Worm (Caenorhabditis elegans) whole organism, L4/young adult: ENCODE data around the gene csb-1.

Source experiments
- W03F9.2 ChIP-seq: fragments of 150-350 bp; optimal IDR thresholded peaks from 2 replicates; lab custom pipeline; 2014; ENCODE audit warnings: missing biosample characterization, missing genetic modification characterization
- dao-5 ChIP-seq: sonication (generic microtip); optimal IDR thresholded peaks from 2 replicates; lab custom pipeline; 2016; ENCODE audit warnings: missing genotype, missing genetic modification characterization, moderate library complexity, missing compliant biosample characterization
- him-1 ChIP-seq: sonication (generic microtip); optimal IDR thresholded peaks from 2 replicates; lab custom pipeline; 2016; ENCODE audit warnings: missing genotype, missing genetic modification reagents, missing genetic modification characterization, missing compliant biosample characterization

csb-1 gene

DNA sequence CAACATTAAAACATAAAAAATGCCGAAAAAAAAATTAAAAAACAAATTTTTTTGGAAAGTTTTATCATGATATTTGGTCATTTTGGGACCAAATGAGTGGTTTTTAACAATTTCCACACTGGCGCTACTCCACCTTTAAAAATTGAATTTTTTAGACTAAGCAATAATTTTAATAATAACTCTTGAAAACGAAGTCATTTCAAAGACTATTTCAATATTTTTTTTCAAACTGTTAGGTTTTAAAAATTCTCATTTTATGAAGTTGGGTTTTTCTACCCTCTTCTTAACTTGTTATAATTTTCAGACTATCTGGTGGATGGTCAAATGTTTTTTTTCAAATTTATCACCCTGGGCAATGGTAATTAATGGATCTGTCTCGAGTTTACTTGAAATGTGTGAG is 43.5 kb downstream of the csb-1 start, which contains the start of gene Y7A5A.8:
TSS of gene Y7A5A.8 (plus strand) at position 301 of the 400 bp plus-strand sequence.
- TF ChIP-seq dao-5 (tag; lab: Kevin White, UChicago) = no peak
- TF ChIP-seq him-1 (tag; lab: Kevin White, UChicago) = no peak
- TF ChIP-seq W03F9.2 (tag; lab: Kevin White, UChicago) = no peak

- no peak for TF ChIP-seq W03F9.2 (tag; lab: Kevin White, UChicago)
- TF ChIP-seq him-1 (tag; lab: Kevin White, UChicago) = no peak
- TF ChIP-seq dao-5 (tag; lab: Kevin White, UChicago) = no peak
Measured at ce11 chrX:15814548-15814947, 51.2 kb downstream of the csb-1 start.

DNA sequence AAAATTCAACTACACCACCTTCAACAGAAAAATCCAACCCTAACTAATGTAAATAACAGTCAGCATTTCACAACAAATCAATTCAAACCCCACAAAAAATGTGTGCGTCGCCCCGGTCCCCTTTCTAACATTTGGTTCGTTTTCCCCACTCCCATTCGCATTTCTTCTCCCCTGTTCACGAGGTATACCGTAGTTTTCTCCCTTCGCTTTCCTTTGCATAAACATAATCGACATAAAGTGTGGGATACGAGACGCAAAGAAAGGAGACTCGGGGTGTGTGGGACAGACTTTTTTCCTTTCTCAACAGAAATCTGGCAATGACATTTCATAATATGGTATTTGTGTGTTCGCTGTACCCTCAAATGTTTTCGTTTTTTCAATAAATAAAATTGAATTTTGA is 54.4 kb downstream of the csb-1 start:
- TF ChIP-seq him-1 (tag; lab: Kevin White, UChicago) = no peak
- no peak for TF ChIP-seq W03F9.2 (tag; lab: Kevin White, UChicago)
- no peak for TF ChIP-seq dao-5 (tag; lab: Kevin White, UChicago)
